Fruit fly (Drosophila melanogaster) whole organism, pupa: ENCODE data around the gene CG32713.

ENCODE experiments used
- CG14655 ChIP-seq: fragments of 200-800 bp; sonication (Bioruptor generic); optimal IDR thresholded peaks from 3 replicates; lab custom pipeline; 2017; ENCODE audit warnings: mild to moderate bottlenecking, missing biosample characterization, missing genetic modification reagents, missing genetic modification characterization
- CG17806 ChIP-seq: fragments of 200-800 bp; sonication (Bioruptor generic); optimal IDR thresholded peaks from 2 replicates; lab custom pipeline; 2018; ENCODE audit warnings: missing biosample characterization, mild to moderate bottlenecking, missing genetic modification characterization, moderate library complexity
- CG32121 ChIP-seq: fragments of 200-800 bp; sonication (Bioruptor generic); IDR thresholded peaks from 2 replicates; pipeline ENCODE4 v1.3.6; 2022; ENCODE audit warnings: missing biosample characterization, missing genetic modification characterization
- CG34367 ChIP-seq: fragments of 200-800 bp; sonication (Bioruptor generic); optimal IDR thresholded peaks from 2 replicates; lab custom pipeline; 2018; ENCODE audit warnings: missing biosample characterization, mild to moderate bottlenecking, missing genetic modification characterization
- CG4496 ChIP-seq: fragments of 200-800 bp; sonication (Bioruptor generic); IDR thresholded peaks from 3 replicates; pipeline ENCODE4 v1.3.6; 2022; ENCODE audit warnings: missing biosample characterization, missing genetic modification characterization
- CG8301 ChIP-seq: fragments of 200-800 bp; sonication (Bioruptor generic); optimal IDR thresholded peaks from 2 replicates; lab custom pipeline; 2018; ENCODE audit warnings: missing biosample characterization, mild to moderate bottlenecking, missing genetic modification characterization
- CG9948 ChIP-seq: fragments of 200-800 bp; sonication (Bioruptor generic); optimal IDR thresholded peaks from 2 replicates; lab custom pipeline; 2018; ENCODE audit warnings: missing biosample characterization, mild to moderate bottlenecking, missing genetic modification characterization, moderate library complexity
- EcR ChIP-seq: fragments of 200-800 bp; sonication (Bioruptor generic); optimal IDR thresholded peaks from 3 replicates; lab custom pipeline; 2019; ENCODE audit warnings: missing biosample characterization, missing genetic modification characterization, mild to moderate bottlenecking, moderate library complexity, missing genetic modification reagents
- Ets98B ChIP-seq: fragments of 200-800 bp; sonication (Bioruptor generic); IDR thresholded peaks from 2 replicates; pipeline ENCODE4 v1.3.6; 2022; ENCODE audit warnings: missing biosample characterization, missing genetic modification characterization
- Pif1B ChIP-seq: fragments of 200-800 bp; sonication (Bioruptor generic); optimal IDR thresholded peaks from 3 replicates; lab custom pipeline; 2016; ENCODE audit warnings: missing biosample characterization, missing genetic modification characterization
- Snoo ChIP-seq: fragments of 200-800 bp; sonication (Bioruptor generic); optimal IDR thresholded peaks from 3 replicates; lab custom pipeline; 2017; ENCODE audit warnings: missing biosample characterization, mild to moderate bottlenecking, missing genetic modification characterization, inconsistent platforms

dm6 chrX:8502053-8502452 lies 44.6 kb upstream of the CG32713 start:
- TF ChIP-seq CG34367 (no peak), CG9948 (tag; lab: Kevin White, UChicago) (no peak), EcR (GFP tag; lab: Kevin White, UChicago) (no peak), CG32121 (GFP tag; lab: Robert Waterston, UW) (no peak), Snoo (tag; lab: Kevin White, UChicago) (no peak), CG8301 (tag; lab: Kevin White, UChicago) (no peak), Ets98B (GFP tag; lab: Robert Waterston, UW) (no peak), Pif1B (no peak), CG14655 (GFP tag; lab: Kevin White, UChicago) (no peak), CG4496 (GFP tag; lab: Robert Waterston, UW) (no peak), CG17806 (no peak)
